Worm (Caenorhabditis elegans) whole organism, L1 larva: Measurements from ENCODE around the gene drd-1.

Experiments used
- C16A3.4 ChIP-seq: fragments of 150-350 bp; optimal IDR thresholded peaks from 2 replicates; lab custom pipeline; 2014; ENCODE audit warnings: missing biosample characterization, missing genetic modification characterization
- F16B12.6 ChIP-seq: fragments of 150-350 bp; optimal IDR thresholded peaks from 2 replicates; lab custom pipeline; 2014; ENCODE audit warnings: missing biosample characterization, missing genetic modification characterization
- aha-1 ChIP-seq: fragments of 150-350 bp; optimal IDR thresholded peaks from 2 replicates; lab custom pipeline; 2014; ENCODE audit warnings: missing biosample characterization, missing genetic modification characterization
- alr-1 ChIP-seq: fragments of 200-800 bp; sonication (Bioruptor generic); optimal IDR thresholded peaks from 2 replicates; lab custom pipeline; 2018; ENCODE audit warnings: borderline replicate concordance, mild to moderate bottlenecking, missing genetic modification characterization, missing compliant biosample characterization
- ceh-63 ChIP-seq: fragments of 200-800 bp; sonication (Bioruptor generic); optimal IDR thresholded peaks from 2 replicates; lab custom pipeline; 2018; ENCODE audit warnings: mild to moderate bottlenecking, missing genetic modification characterization, missing compliant biosample characterization
- dpl-1 ChIP-seq, 3 experiments: fragments of 150-350 bp in 2 of 3; sonication (generic microtip) in 1 of 3; optimal IDR thresholded peaks; 2 replicates each; lab custom pipeline; 2014 to 2017; ENCODE audit warnings: missing biosample characterization in 3 of 3, missing genetic modification characterization in 3 of 3, missing genetic modification reagents in 3 of 3
- dsc-1 ChIP-seq: sonication (generic microtip); optimal IDR thresholded peaks from 2 replicates; lab custom pipeline; 2016; ENCODE audit warnings: mild to moderate bottlenecking, missing genetic modification characterization, missing compliant biosample characterization
- efl-1 ChIP-seq, 4 experiments: fragments of 150-350 bp; optimal IDR thresholded peaks in 3 of 4; peaks in 1 of 4; 1 replicate in 1 of 4; 2 replicates in 3 of 4; lab custom pipeline; 2014; ENCODE audit warnings: missing biosample characterization in 2 of 4, missing genetic modification characterization in 2 of 4, missing genetic modification reagents in 2 of 4
- efl-3 ChIP-seq: fragments of 200-800 bp; sonication (Bioruptor generic); optimal IDR thresholded peaks from 2 replicates; lab custom pipeline; 2018; ENCODE audit warnings: mild to moderate bottlenecking, missing genetic modification characterization, missing compliant biosample characterization
- egl-27 ChIP-seq, 2 experiments: fragments of 150-350 bp in 1 of 2; sonication (generic microtip); optimal IDR thresholded peaks; 3 replicates each; lab custom pipeline; 2017 to 2018; ENCODE audit warnings: missing biosample characterization in 2 of 2, missing genetic modification characterization in 2 of 2, missing genetic modification reagents in 2 of 2
- elt-2 ChIP-seq: sonication (generic microtip); optimal IDR thresholded peaks from 2 replicates; lab custom pipeline; 2016; ENCODE audit warnings: missing genetic modification characterization, mild to moderate bottlenecking, inconsistent platforms, missing compliant biosample characterization, missing genetic modification reagents
- fkh-10 ChIP-seq: sonication (generic microtip); optimal IDR thresholded peaks from 2 replicates; lab custom pipeline; 2017; ENCODE audit warnings: missing biosample characterization, missing genetic modification reagents, missing genetic modification characterization
- fkh-8 ChIP-seq: sonication (generic microtip); optimal IDR thresholded peaks from 2 replicates; lab custom pipeline; 2016; ENCODE audit warnings: mild to moderate bottlenecking, missing genetic modification characterization, missing compliant biosample characterization
- hlh-4 ChIP-seq: sonication (generic microtip); optimal IDR thresholded peaks from 2 replicates; lab custom pipeline; 2016; ENCODE audit warnings: mild to moderate bottlenecking, missing genetic modification characterization, missing compliant biosample characterization
- hpl-2 ChIP-seq: fragments of 150-350 bp; optimal IDR thresholded peaks from 2 replicates; lab custom pipeline; 2014; ENCODE audit warnings: missing biosample characterization, missing genetic modification reagents, missing genetic modification characterization
- irx-1 ChIP-seq: sonication (generic microtip); optimal IDR thresholded peaks from 2 replicates; lab custom pipeline; 2016; ENCODE audit warnings: missing genetic modification characterization, missing compliant biosample characterization
- isw-1 ChIP-seq: fragments of 200-800 bp; sonication (Bioruptor generic); IDR thresholded peaks from 2 replicates; pipeline ENCODE4 v1.3.6; 2022; ENCODE audit warnings: missing genetic modification characterization, missing compliant biosample characterization
- jun-1 ChIP-seq: fragments of 150-350 bp; optimal IDR thresholded peaks from 2 replicates; lab custom pipeline; 2014; ENCODE audit warnings: missing biosample characterization, missing genetic modification reagents, missing genetic modification characterization
- lin-39 ChIP-seq: fragments of 150-350 bp; optimal IDR thresholded peaks from 2 replicates; lab custom pipeline; 2014; ENCODE audit warnings: missing biosample characterization, missing genetic modification reagents, missing genetic modification characterization
- lir-3 ChIP-seq: sonication (generic microtip); optimal IDR thresholded peaks from 2 replicates; lab custom pipeline; 2016; ENCODE audit warnings: mild to moderate bottlenecking, missing genetic modification characterization, moderate library complexity, missing compliant biosample characterization; ENCODE audit not compliant: poor library complexity
- lsy-2 ChIP-seq, 2 experiments: fragments of 150-350 bp; optimal IDR thresholded peaks; 2 replicates each; lab custom pipeline; 2014; ENCODE audit warnings: missing biosample characterization in 2 of 2, missing genetic modification characterization in 2 of 2
- nhr-12 ChIP-seq: sonication (generic microtip); optimal IDR thresholded peaks from 2 replicates; lab custom pipeline; 2017; ENCODE audit warnings: missing biosample characterization, missing genetic modification characterization
- nhr-20 ChIP-seq: sonication (generic microtip); optimal IDR thresholded peaks from 2 replicates; lab custom pipeline; 2016; ENCODE audit warnings: mild to moderate bottlenecking, missing genetic modification characterization, missing compliant biosample characterization
- nhr-237 ChIP-seq: fragments of 150-350 bp; optimal IDR thresholded peaks from 2 replicates; lab custom pipeline; 2014; ENCODE audit warnings: missing biosample characterization, missing genetic modification characterization
- nhr-47 ChIP-seq: sonication (generic microtip); optimal IDR thresholded peaks from 2 replicates; lab custom pipeline; 2016; ENCODE audit warnings: mild to moderate bottlenecking, missing genetic modification characterization, moderate library complexity, missing compliant biosample characterization
- nhr-71 ChIP-seq: sonication (generic microtip); optimal IDR thresholded peaks from 2 replicates; lab custom pipeline; 2016; ENCODE audit warnings: mild to moderate bottlenecking, missing genetic modification characterization, moderate library complexity, missing compliant biosample characterization
- nhr-90 ChIP-seq: sonication (generic microtip); optimal IDR thresholded peaks from 2 replicates; lab custom pipeline; 2016; ENCODE audit warnings: mild to moderate bottlenecking, missing genetic modification characterization, missing compliant biosample characterization; ENCODE audit not compliant: poor library complexity
- pag-3 ChIP-seq: sonication (generic microtip); optimal IDR thresholded peaks from 2 replicates; lab custom pipeline; 2017; ENCODE audit warnings: missing genetic modification characterization, mild to moderate bottlenecking, missing compliant biosample characterization, antibody characterized with exemption, borderline replicate concordance; ENCODE audit not compliant: insufficient read depth
- pax-3 ChIP-seq: fragments of 200-800 bp; sonication (Bioruptor generic); optimal IDR thresholded peaks from 2 replicates; lab custom pipeline; 2018; ENCODE audit warnings: mild to moderate bottlenecking, missing genetic modification characterization, moderate library complexity, missing compliant biosample characterization
- pqm-1 ChIP-seq: sonication (generic microtip); optimal IDR thresholded peaks from 3 replicates; lab custom pipeline; 2017; ENCODE audit warnings: missing biosample characterization, missing genetic modification characterization
- snu-23 ChIP-seq: sonication (generic microtip); optimal IDR thresholded peaks from 2 replicates; lab custom pipeline; 2016; ENCODE audit warnings: missing genetic modification characterization, missing compliant biosample characterization
- sox-4 ChIP-seq: sonication (generic microtip); optimal IDR thresholded peaks from 2 replicates; lab custom pipeline; 2016; ENCODE audit warnings: missing genetic modification characterization, missing compliant biosample characterization
- sptf-1 ChIP-seq: fragments of 150-350 bp; optimal IDR thresholded peaks from 2 replicates; lab custom pipeline; 2014; ENCODE audit warnings: missing biosample characterization, missing genetic modification characterization
- swsn-7 ChIP-seq: sonication (generic microtip); optimal IDR thresholded peaks from 2 replicates; lab custom pipeline; 2016; ENCODE audit warnings: missing genetic modification characterization, missing compliant biosample characterization
- tbx-2 ChIP-seq: sonication (generic microtip); optimal IDR thresholded peaks from 2 replicates; lab custom pipeline; 2016; ENCODE audit warnings: missing genetic modification characterization, missing compliant biosample characterization
- tlp-1 ChIP-seq: fragments of 150-350 bp; optimal IDR thresholded peaks from 2 replicates; lab custom pipeline; 2014; ENCODE audit warnings: missing biosample characterization, missing genetic modification characterization
- unc-30 ChIP-seq: sonication (generic microtip); optimal IDR thresholded peaks from 2 replicates; lab custom pipeline; 2017; ENCODE audit warnings: missing biosample characterization, missing genetic modification characterization
- unc-62 ChIP-seq: fragments of 150-350 bp; optimal IDR thresholded peaks from 2 replicates; lab custom pipeline; 2014; ENCODE audit warnings: missing biosample characterization, missing genetic modification reagents, missing genetic modification characterization
- unc-86 ChIP-seq: sonication (generic microtip); optimal IDR thresholded peaks from 2 replicates; lab custom pipeline; 2016; ENCODE audit warnings: missing genetic modification characterization, missing compliant biosample characterization
- vab-15 ChIP-seq: sonication (generic microtip); optimal IDR thresholded peaks from 2 replicates; lab custom pipeline; 2017; ENCODE audit warnings: missing genotype, mild to moderate bottlenecking, missing genetic modification characterization, missing compliant biosample characterization
- ztf-11 ChIP-seq, 2 experiments: sonication (generic microtip); optimal IDR thresholded peaks; 2 replicates each; lab custom pipeline; 2016 to 2017; ENCODE audit warnings: missing genetic modification characterization in 2 of 2, missing biosample characterization in 1 of 2, missing compliant biosample characterization in 1 of 2

Gene drd-1

ce11 chrII:8384344-8384743 is 3.5 kb upstream of the drd-1 start:
- TF ChIP-seq elt-2: peak; percentile 62
- peak; percentile 33 for TF ChIP-seq nhr-20 (tag; lab: Kevin White, UChicago)
- no peak for TF ChIP-seq tlp-1 (tag; lab: Kevin White, UChicago)
- TF ChIP-seq dsc-1 (tag; lab: Kevin White, UChicago): no peak
- TF ChIP-seq unc-30 (tag; lab: Kevin White, UChicago): no peak
- peak; percentile 67 for TF ChIP-seq pqm-1 (tag; lab: Kevin White, UChicago)

ce11 chrII:8385561-8385960 is 2.3 kb upstream of the drd-1 start:
- TF ChIP-seq nhr-237 (tag; lab: Kevin White, UChicago): no peak
- TF ChIP-seq lsy-2 (tag; optimal IDR thresholded peaks at IDR 0.05; lab: Kevin White, UChicago): peak in 1 of 2 experiments; percentile 23
- peak; percentile 17 for TF ChIP-seq elt-2

DNA sequence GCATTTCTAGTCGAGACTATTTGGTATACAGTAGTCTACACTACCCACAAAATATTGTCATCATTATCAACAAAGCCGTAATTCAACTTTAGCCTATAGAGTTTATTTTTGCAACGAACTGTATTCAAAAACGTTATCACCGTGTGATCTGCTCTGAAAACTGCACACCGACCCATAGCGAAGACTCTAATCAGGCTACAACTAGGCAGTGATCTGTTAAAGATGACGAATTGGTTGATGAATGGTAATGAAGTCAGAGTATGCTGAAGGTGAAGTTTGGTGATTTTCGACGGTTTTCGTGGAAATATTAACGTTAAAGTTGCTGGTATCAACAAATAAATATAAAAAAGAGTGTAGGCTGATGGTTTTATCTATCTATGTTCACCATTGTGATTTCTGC is 954 bp upstream of the drd-1 start:
- peak; percentile 0 for TF ChIP-seq nhr-20 (tag; lab: Kevin White, UChicago)
- TF ChIP-seq vab-15 (tag; lab: Kevin White, UChicago): no peak
- no peak for TF ChIP-seq tlp-1 (tag; lab: Kevin White, UChicago)
- TF ChIP-seq C16A3.4 (tag; lab: Kevin White, UChicago): no peak
- TF ChIP-seq elt-2: peak; percentile 64
- peak; percentile 13 for TF ChIP-seq pqm-1 (tag; lab: Kevin White, UChicago)
- TF ChIP-seq, all 84 proteins: peak for 3

- TF ChIP-seq nhr-12 (no peak), C16A3.4 (tag; lab: Kevin White, UChicago) (no peak), efl-3 (GFP tag; lab: Kevin White, UChicago) (no peak), hpl-2 (GFP tag; lab: Kevin White, UChicago) (no peak)
- TF ChIP-seq, all 84 proteins: peak for 0
Measured at ce11 chrII:8390751-8391150, 2.9 kb downstream of the drd-1 start, which contains the start of gene F49E12.10. Gene F49E12.10, plus strand, starts transcription at chrII:8391051.

ce11 chrII:8392215-8392614 is 4.4 kb downstream of the drd-1 start:
- TF ChIP-seq nhr-71 (tag; lab: Kevin White, UChicago) (no peak), sox-4 (no peak), alr-1 (tag; lab: Kevin White, UChicago) (no peak), snu-23 (GFP tag; lab: Kevin White, UChicago) (no peak), isw-1 (GFP tag; lab: Robert Waterston, UW) (no peak), dpl-1 (GFP tag; optimal IDR thresholded peaks at IDR 0.05; lab: Kevin White, UChicago) (no peak), unc-62 (GFP tag; lab: Kevin White, UChicago) (no peak), ceh-63 (GFP tag; lab: Kevin White, UChicago) (no peak), nhr-47 (tag; lab: Kevin White, UChicago) (no peak), aha-1 (tag; lab: Kevin White, UChicago) (no peak), nhr-90 (tag; lab: Kevin White, UChicago) (no peak), egl-27 (tag; optimal IDR thresholded peaks at IDR 0.05; lab: Kevin White, UChicago) (no peak), jun-1 (no peak), efl-1 (optimal IDR thresholded peaks at IDR 0.05; lab: Kevin White, UChicago) (no peak), efl-1 (GFP tag; optimal IDR thresholded peaks at IDR 0.05 in 1 of 2; lab: Kevin White, UChicago) (no peak), irx-1 (tag; lab: Kevin White, UChicago) (no peak), sptf-1 (tag; lab: Kevin White, UChicago) (no peak), C16A3.4 (tag; lab: Kevin White, UChicago) (no peak), lin-39 (no peak)

DNA sequence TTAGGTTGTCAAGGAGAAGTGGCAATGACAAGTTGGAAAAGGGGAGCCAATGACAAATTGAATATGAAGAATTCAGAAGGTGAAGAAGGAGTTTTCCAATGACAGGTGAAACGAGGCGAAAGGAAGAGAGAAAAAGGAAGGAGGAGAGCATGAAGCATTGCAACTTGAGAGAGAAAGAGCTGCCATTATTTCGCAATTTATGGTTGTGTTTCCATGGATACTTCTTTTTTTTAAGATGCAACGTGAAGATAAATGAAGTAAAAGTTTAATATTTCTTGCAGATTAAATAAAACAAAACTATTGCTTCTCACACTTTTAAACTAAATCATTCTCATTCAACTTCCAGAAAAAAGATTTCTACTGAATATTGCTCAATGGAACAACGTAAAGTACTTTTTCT is 6.4 kb downstream of the drd-1 start, which contains the start of gene F49E12.8:
TSS of gene F49E12.8 (minus strand) at position 101 of the 400 bp plus-strand sequence.
- TF ChIP-seq irx-1 (tag; lab: Kevin White, UChicago) (no peak), fkh-10 (no peak), F16B12.6 (tag; lab: Kevin White, UChicago) (no peak), pax-3 (tag; lab: Kevin White, UChicago) (no peak), hpl-2 (GFP tag; lab: Kevin White, UChicago) (no peak), pag-3 (tag; lab: Kevin White, UChicago) (no peak), tbx-2 (tag; lab: Kevin White, UChicago) (no peak), lir-3 (tag; lab: Kevin White, UChicago) (no peak), fkh-8 (tag; lab: Kevin White, UChicago) (peak; percentile 59), nhr-71 (tag; lab: Kevin White, UChicago) (peak; percentile 13), hlh-4 (no peak), ztf-11 (tag; optimal IDR thresholded peaks at IDR 0.05; lab: Kevin White, UChicago) (no peak), nhr-237 (tag; lab: Kevin White, UChicago) (no peak), aha-1 (tag; lab: Kevin White, UChicago) (no peak), swsn-7 (tag; lab: Kevin White, UChicago) (no peak), unc-86 (no peak), jun-1 (no peak)
